Worm (Caenorhabditis elegans): Measurements from ENCODE around the gene tmed-10.

Gene tmed-10

ce11 chrV:11307781-11308180 lies 19.0 kb downstream of the tmed-10 start:
- peak; percentile 17 for TF ChIP-seq nhr-19 (GFP tag; conservative IDR thresholded peaks at IDR 0.05)
- TF ChIP-seq hlh-4 (tag; optimal IDR thresholded peaks at IDR 0.05) = no peak
- TF ChIP-seq swsn-7 (tag; optimal IDR thresholded peaks at IDR 0.05) = no peak
- no peak for TF ChIP-seq tbx-2 (tag; optimal IDR thresholded peaks at IDR 0.05)
- peak; percentile 72 for TF ChIP-seq dsc-1 (tag; optimal IDR thresholded peaks at IDR 0.05)
- peak; percentile 37 for TF ChIP-seq nhr-71 (tag; optimal IDR thresholded peaks at IDR 0.05)
- peak; percentile 16 for TF ChIP-seq snu-23 (GFP tag; optimal IDR thresholded peaks at IDR 0.05)
- peak; percentile 70 for TF ChIP-seq lin-14 (GFP tag; optimal IDR thresholded peaks at IDR 0.05)
- TF ChIP-seq rnt-1 (tag; optimal IDR thresholded peaks at IDR 0.05) = peak; percentile 69

- TF ChIP-seq unc-62 (GFP tag; optimal IDR thresholded peaks at IDR 0.05) (no peak), C16A3.4 (tag; optimal IDR thresholded peaks at IDR 0.05) (no peak), egl-27 (tag; optimal IDR thresholded peaks at IDR 0.05) (no peak), C04F5.9 (tag; optimal IDR thresholded peaks at IDR 0.05) (no peak), F16B12.6 (tag; optimal IDR thresholded peaks at IDR 0.05) (no peak), fkh-10 (GFP tag; optimal IDR thresholded peaks at IDR 0.05) (no peak), ceh-90 (tag; optimal IDR thresholded peaks at IDR 0.05) (no peak), mab-9 (GFP tag; IDR thresholded peaks at IDR 0.05) (no peak), pax-3 (tag; optimal IDR thresholded peaks at IDR 0.05) (no peak), nhr-11 (tag; optimal IDR thresholded peaks at IDR 0.05) (no peak), blmp-1 (tag; optimal IDR thresholded peaks at IDR 0.05) (no peak), fos-1 (tag; optimal IDR thresholded peaks at IDR 0.05) (no peak), ceh-63 (GFP tag; optimal IDR thresholded peaks at IDR 0.05) (no peak), mdl-1 (tag; optimal IDR thresholded peaks at IDR 0.05) (no peak), egl-13 (tag; optimal IDR thresholded peaks at IDR 0.05) (no peak)
Observed at ce11 chrV:11304879-11305278, 21.9 kb downstream of the tmed-10 start, which contains the start of gene srh-45. Gene srh-45 (minus strand): TSS chrV:11304979.

- TF ChIP-seq lin-35 (GFP tag; optimal IDR thresholded peaks at IDR 0.05) (no peak), ceh-88 (GFP tag; IDR thresholded peaks at IDR 0.05) (no peak), zag-1 (tag; optimal IDR thresholded peaks at IDR 0.05) (no peak), unc-130 (tag; optimal IDR thresholded peaks at IDR 0.05) (no peak), unc-98 (GFP tag; IDR thresholded peaks at IDR 0.05) (no peak), nhr-47 (tag; optimal IDR thresholded peaks at IDR 0.05) (no peak), sptf-1 (tag; optimal IDR thresholded peaks at IDR 0.05) (no peak)
Observed at ce11 chrV:11304200-11304599, 22.6 kb downstream of the tmed-10 start.

DNA sequence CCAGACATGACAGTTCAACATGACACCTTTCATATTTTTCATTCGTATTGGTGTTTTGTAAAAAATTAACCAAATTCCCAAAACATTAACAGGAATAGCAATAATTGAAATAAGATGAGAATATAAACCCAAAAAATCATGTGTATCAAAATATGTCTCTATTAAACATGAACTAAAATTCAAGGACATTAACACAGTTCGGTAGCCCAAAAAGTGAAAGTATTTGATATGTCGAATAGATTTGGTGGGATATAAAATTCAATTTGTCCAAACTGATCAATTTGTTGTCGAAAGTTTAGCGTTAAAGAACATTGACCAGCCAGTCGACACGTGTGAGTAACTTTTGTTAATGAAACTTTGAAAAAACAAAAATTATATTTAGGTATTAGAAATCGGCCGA lies 24.1 kb downstream of the tmed-10 start, which contains the start of gene srh-46:
Gene srh-46 (minus strand): TSS at position 189 of the 400 bp plus-strand sequence.
- TF ChIP-seq ces-1 (GFP tag; optimal IDR thresholded peaks at IDR 0.05) (no peak), blmp-1 (tag; optimal IDR thresholded peaks at IDR 0.05) (peak; percentile 89)

DNA sequence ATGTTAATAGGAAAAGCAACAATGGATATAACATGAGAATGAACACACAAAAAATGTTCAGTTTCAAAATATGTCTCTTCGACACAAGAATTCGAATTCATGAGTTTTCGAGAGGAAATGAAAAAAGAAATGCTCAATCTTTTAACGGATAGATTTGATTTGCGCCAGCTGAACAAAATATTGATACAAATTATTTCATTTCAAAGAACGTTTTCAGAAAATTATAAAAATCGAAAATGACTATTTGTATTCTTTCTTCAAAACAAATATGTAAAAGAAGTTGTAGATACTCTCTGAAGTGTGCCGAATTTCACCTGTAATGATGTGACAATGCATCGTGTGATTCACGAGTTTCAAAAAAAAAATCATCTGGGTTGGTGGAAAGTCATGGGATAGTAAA lies 26.2 kb downstream of the tmed-10 start, which contains the start of gene srh-47:
Gene srh-47 (minus strand): TSS at position 101 of the 400 bp plus-strand sequence.
- TF ChIP-seq fkh-8 (tag; optimal IDR thresholded peaks at IDR 0.05) (no peak), nhr-90 (tag; optimal IDR thresholded peaks at IDR 0.05; ENCODE audit: poor library complexity) (no peak)

DNA sequence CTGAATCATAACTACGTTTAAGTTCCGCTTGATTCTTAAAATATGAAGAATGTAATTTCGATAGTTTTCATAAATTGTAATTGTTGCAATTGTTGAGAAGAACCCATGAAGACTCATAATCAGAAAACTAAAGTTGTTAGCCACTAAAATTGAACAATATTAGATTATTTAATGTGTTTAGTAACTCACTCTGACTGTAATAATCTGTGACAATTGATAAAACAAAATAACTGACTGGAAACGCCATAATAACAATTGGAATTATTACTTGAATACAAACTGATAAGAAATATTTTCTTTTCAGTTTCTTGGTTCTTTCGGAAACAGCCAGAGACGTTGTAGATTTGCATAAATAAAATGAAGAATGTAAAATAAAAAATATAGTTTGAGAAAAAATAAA lies 27.4 kb downstream of the tmed-10 start:
- TF ChIP-seq jun-1 (tag; optimal IDR thresholded peaks at IDR 0.05) (peak; percentile 54), nhr-20 (tag; optimal IDR thresholded peaks at IDR 0.05) (no peak)

Data from whole organism, L1 larva.